Worm (Caenorhabditis elegans) whole organism, L4/young adult: ENCODE results near the gene srz-78.

Source experiments
- W03F9.2 ChIP-seq: fragments of 150-350 bp; optimal IDR thresholded peaks from 2 replicates; lab custom pipeline; 2014; ENCODE audit warnings: missing biosample characterization, missing genetic modification characterization
- dao-5 ChIP-seq: sonication (generic microtip); optimal IDR thresholded peaks from 2 replicates; lab custom pipeline; 2016; ENCODE audit warnings: missing genotype, missing genetic modification characterization, moderate library complexity, missing compliant biosample characterization
- him-1 ChIP-seq: sonication (generic microtip); optimal IDR thresholded peaks from 2 replicates; lab custom pipeline; 2016; ENCODE audit warnings: missing genotype, missing genetic modification reagents, missing genetic modification characterization, missing compliant biosample characterization

ce11 chrIV:3515412-3516046 lies 24.0 kb downstream of the srz-78 start:
- TF ChIP-seq W03F9.2 (tag; lab: Kevin White, UChicago) (no peak), him-1 (tag; lab: Kevin White, UChicago) (peak; percentile 41), dao-5 (no peak)
